Worm (Caenorhabditis elegans) whole organism, midembryonic: ENCODE data around the gene W01D2.3.

ENCODE experiments used
- flt-1 ChIP-seq: fragments of 200-800 bp; sonication (Bioruptor generic); IDR thresholded peaks from 2 replicates; pipeline ENCODE4 v1.3.6; 2022; ENCODE audit warnings: missing genetic modification characterization, missing compliant biosample characterization
- ztf-23 ChIP-seq: fragments of 200-800 bp; sonication (Bioruptor generic); IDR thresholded peaks from 2 replicates; pipeline ENCODE4 v1.3.6; 2022; ENCODE audit warnings: missing genetic modification reagents, missing genetic modification characterization, missing compliant biosample characterization
- ztf-29 ChIP-seq: fragments of 200-800 bp; sonication (Bioruptor generic); IDR thresholded peaks from 2 replicates; pipeline ENCODE4 v1.3.6; 2022; ENCODE audit warnings: missing genetic modification reagents, missing genetic modification characterization, missing compliant biosample characterization

DNA sequence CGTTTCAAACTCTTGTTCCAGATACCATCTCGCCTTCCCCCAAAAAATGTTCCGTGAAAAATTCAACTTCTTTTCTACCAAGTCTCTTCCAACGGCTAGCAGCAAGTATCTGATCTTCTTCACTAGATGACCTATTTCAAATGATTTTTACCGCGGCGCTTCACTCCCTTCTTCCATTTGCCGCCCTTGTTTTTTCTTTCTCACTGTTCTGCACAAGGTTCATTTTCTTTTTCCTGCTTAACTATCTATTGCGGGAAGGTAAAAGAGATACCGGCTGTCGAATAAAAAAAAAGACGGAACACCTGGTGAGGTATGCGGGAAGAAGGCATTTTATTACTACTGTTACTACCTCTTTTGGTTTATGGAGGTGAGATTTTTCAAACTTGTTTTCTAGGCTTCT, 38.9 kb upstream of the W01D2.3 start, which contains the start of gene cdh-7:
- TF ChIP-seq flt-1 (GFP tag; lab: Robert Waterston, UW) (no peak), ztf-23 (GFP tag; lab: Robert Waterston, UW) (no peak), ztf-29 (no peak)
